Worm (Caenorhabditis elegans) whole organism, L2 larva: ENCODE results near the gene prx-3.

Experiments
- nhr-237 ChIP-seq: fragments of 150-350 bp; optimal IDR thresholded peaks from 2 replicates; lab custom pipeline; 2014; ENCODE audit warnings: missing biosample characterization, missing genetic modification characterization
- nhr-77 ChIP-seq: fragments of 150-350 bp; optimal IDR thresholded peaks from 2 replicates; lab custom pipeline; 2014; ENCODE audit warnings: missing biosample characterization, missing genetic modification characterization
- unc-39 ChIP-seq: fragments of 150-350 bp; optimal IDR thresholded peaks from 2 replicates; lab custom pipeline; 2014; ENCODE audit warnings: missing biosample characterization, missing genetic modification characterization

ce11 chrX:6134423-6134822 is 21.7 kb upstream of the prx-3 start:
- no peak for TF ChIP-seq nhr-77
- no peak for TF ChIP-seq unc-39
- TF ChIP-seq nhr-237 (tag; lab: Kevin White, UChicago) = no peak
